Fruit fly (Drosophila melanogaster): ENCODE results near the gene Desat1.

Gene Desat1

DNA sequence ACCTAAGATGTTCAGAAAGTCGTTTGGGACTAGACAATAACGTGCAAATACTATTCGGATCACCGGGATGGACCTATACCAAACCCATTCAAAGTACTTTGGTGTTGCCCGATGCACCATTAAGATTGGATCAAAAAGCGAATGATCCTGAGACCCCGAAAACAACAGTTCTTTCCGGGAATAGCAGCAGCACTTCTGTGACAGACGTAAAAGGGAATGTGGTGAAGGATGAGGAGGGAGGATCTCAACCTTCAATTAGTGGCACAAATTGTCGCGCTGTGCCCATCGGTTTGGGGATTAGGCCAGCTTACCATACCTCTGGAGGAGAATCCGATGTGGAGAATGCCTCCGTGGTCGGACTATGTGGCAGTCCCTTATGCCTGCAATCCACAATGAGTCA lies 8.9 kb downstream of the Desat1 start:
- TF ChIP-seq Snoo (tag; optimal IDR thresholded peaks at IDR 0.05) (no peak), CG10348 (GFP tag; IDR thresholded peaks at IDR 0.05) (no peak), CG15710 (tag; optimal IDR thresholded peaks at IDR 0.05) (no peak), CG13204 (GFP tag; optimal IDR thresholded peaks at IDR 0.05) (no peak), rn (GFP tag; IDR thresholded peaks at IDR 0.05) (no peak), Pif1A (GFP tag; optimal IDR thresholded peaks at IDR 0.05) (no peak), gl (tag; optimal IDR thresholded peaks at IDR 0.05) (no peak), CG17806 (tag; optimal IDR thresholded peaks at IDR 0.05) (no peak), CG8159 (tag; optimal IDR thresholded peaks at IDR 0.05) (no peak)

DNA sequence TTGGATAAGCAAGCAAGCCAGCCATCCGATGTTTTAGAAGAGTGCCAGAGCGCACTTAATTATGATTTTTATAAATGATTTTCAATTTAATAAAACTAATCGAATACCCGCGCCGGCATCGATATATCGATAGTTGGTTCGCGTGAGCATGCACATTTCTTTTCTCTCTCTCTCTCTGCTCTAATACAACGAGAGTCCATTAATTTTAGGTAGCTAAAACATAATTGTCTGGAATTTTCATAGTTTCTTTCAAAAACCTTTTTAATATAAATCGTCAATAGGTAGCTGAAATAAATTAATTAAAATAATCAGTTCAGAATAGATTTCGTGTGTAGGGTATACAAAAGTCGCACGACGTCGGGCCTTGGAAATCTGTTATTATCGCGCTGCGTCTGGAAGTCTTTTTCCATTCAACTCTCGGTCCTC lies 9.5 kb downstream of the Desat1 start, which contains the start of gene CG18549:
TSS of gene CG18549 (plus strand) at position 408 of the 426 bp plus-strand sequence.
- TF ChIP-seq CG4496 (GFP tag; IDR thresholded peaks at IDR 0.05) (peak; percentile 100), Ets98B (GFP tag; IDR thresholded peaks at IDR 0.05) (peak; percentile 100), Pif1B (GFP tag; optimal IDR thresholded peaks at IDR 0.05) (peak; percentile 100), CG10348 (GFP tag; IDR thresholded peaks at IDR 0.05) (peak; percentile 99), CG17806 (tag; optimal IDR thresholded peaks at IDR 0.05) (peak; percentile 100), CG12605 (GFP tag; IDR thresholded peaks at IDR 0.05) (peak; percentile 100), CG9948 (tag; optimal IDR thresholded peaks at IDR 0.05) (peak; percentile 100), gl (tag; optimal IDR thresholded peaks at IDR 0.05) (peak; percentile 99), CG14655 (GFP tag; optimal IDR thresholded peaks at IDR 0.05) (peak; percentile 100), fd96Ca (GFP tag; IDR thresholded peaks at IDR 0.05) (peak; percentile 100), D1 (tag; optimal IDR thresholded peaks at IDR 0.05) (peak; percentile 100), rn (GFP tag; IDR thresholded peaks at IDR 0.05) (peak; percentile 100), CG8159 (tag; optimal IDR thresholded peaks at IDR 0.05) (peak; percentile 100), EcR (GFP tag; optimal IDR thresholded peaks at IDR 0.05) (peak; percentile 91), CG15710 (tag; optimal IDR thresholded peaks at IDR 0.05) (peak; percentile 100), CG13204 (GFP tag; optimal IDR thresholded peaks at IDR 0.05) (peak; percentile 99), Pif1A (GFP tag; optimal IDR thresholded peaks at IDR 0.05) (peak; percentile 100), CG32121 (GFP tag; IDR thresholded peaks at IDR 0.05) (peak; percentile 100), Snoo (tag; optimal IDR thresholded peaks at IDR 0.05) (peak; percentile 100), CG34367 (tag; optimal IDR thresholded peaks at IDR 0.05) (peak; percentile 100), CG8301 (tag; optimal IDR thresholded peaks at IDR 0.05) (peak; percentile 100)

DNA sequence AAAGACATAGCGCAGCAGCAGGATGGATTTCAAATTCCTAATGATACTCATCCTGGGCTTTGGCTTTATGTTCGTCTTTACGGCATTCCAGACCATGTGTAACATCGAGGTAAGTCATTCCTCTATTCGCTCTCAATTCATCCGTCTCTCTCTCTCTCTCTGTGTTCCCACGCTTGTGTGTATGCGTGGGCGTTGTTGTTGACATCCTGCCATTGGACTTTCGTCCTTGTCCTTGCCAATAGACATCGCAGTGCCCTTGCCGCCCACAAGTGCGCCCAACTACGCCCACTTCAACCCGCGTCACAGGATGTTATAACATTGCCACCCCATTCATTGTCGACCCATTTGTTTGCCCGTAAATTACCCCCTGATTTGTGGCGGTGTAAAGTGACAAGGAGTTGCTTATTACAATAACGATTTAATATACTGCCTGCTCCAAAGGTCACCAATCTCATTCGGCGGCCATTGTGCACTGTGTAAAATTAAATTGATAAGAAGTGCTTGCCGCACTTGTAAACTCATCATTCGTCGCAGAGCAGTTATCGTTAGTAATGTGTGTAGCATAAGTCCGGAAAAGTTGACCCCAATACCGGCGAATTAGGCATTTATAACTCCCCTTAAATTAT lies 10.3 kb downstream of the Desat1 start:
- peak; percentile 24; the same call in 1 of the 3 replicates for TF ChIP-seq fd96Ca (GFP tag; IDR thresholded peaks at IDR 0.05)
- peak; percentile 52 for TF ChIP-seq CG13204 (GFP tag; optimal IDR thresholded peaks at IDR 0.05)
- no peak for TF ChIP-seq Snoo (tag; optimal IDR thresholded peaks at IDR 0.05)
- no peak for TF ChIP-seq CG14655 (GFP tag; optimal IDR thresholded peaks at IDR 0.05)
- TF ChIP-seq CG8159 (tag; optimal IDR thresholded peaks at IDR 0.05) = peak; percentile 18
- peak; percentile 5 for TF ChIP-seq CG9948 (tag; optimal IDR thresholded peaks at IDR 0.05)
- peak; percentile 34 for TF ChIP-seq EcR (GFP tag; optimal IDR thresholded peaks at IDR 0.05)
- peak; percentile 51 for TF ChIP-seq gl (tag; optimal IDR thresholded peaks at IDR 0.05)
- peak; percentile 5 for TF ChIP-seq Pif1A (GFP tag; optimal IDR thresholded peaks at IDR 0.05)
- peak; percentile 43 for TF ChIP-seq CG32121 (GFP tag; IDR thresholded peaks at IDR 0.05)

DNA sequence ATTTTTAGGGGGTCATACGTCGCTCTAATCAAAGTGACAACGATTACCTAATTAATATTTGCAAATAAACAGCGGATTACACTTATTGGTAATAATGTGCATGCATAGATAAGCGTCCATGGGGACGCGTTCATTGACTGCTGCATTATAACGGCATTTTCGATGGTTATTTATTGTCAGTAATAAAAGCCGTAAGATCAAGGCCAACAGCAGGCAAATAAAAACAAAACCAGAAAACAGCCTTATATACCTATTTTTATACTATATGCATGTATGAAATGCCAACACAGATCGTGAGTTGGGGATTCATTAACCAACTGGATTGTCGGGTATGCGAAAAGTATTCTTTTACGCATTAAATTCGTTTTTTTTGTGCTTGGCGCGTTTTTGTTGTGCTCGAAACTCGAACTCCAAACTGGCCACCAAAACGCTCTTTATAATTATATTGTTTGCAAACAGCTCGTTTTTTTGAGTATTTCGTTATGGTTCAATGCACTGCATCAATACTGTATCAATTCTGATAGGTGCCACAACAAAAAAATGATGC lies 11.4 kb downstream of the Desat1 start:
- TF ChIP-seq EcR (GFP tag; optimal IDR thresholded peaks at IDR 0.05) = peak; percentile 91
- TF ChIP-seq Ets98B (GFP tag; IDR thresholded peaks at IDR 0.05) = no peak

DNA sequence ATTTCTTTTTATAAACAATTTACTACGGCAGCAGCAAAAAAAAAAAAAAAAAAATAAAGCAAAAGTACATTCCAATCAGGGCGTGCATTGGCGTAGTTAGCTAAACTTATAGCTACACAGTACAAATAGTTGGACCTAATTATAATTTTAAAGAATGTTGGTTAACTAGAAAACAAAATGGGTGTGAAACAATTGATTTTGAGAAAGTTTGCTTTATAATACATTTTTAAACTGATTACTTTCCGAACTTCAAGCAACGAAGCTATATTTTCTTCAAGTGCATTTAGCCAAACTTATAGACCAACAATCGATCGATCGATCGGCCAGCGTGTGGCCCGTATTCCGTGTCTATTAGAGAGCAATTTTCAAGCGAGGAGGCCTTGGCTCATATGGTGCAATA lies 12.0 kb downstream of the Desat1 start:
- peak; percentile 29 for TF ChIP-seq Ets98B (GFP tag; IDR thresholded peaks at IDR 0.05)
- no peak for TF ChIP-seq Pif1A (GFP tag; optimal IDR thresholded peaks at IDR 0.05)
- no peak for TF ChIP-seq Snoo (tag; optimal IDR thresholded peaks at IDR 0.05)
- TF ChIP-seq CG8301 (tag; optimal IDR thresholded peaks at IDR 0.05) = peak; percentile 20
- TF ChIP-seq CG34367 (tag; optimal IDR thresholded peaks at IDR 0.05) = peak; percentile 15
- TF ChIP-seq gl (tag; optimal IDR thresholded peaks at IDR 0.05) = no peak
- peak; percentile 22; the same call in 1 of the 2 replicates for TF ChIP-seq CG32121 (GFP tag; IDR thresholded peaks at IDR 0.05)
- peak; percentile 32 for TF ChIP-seq CG8159 (tag; optimal IDR thresholded peaks at IDR 0.05)
- peak; percentile 27 for TF ChIP-seq CG17806 (tag; optimal IDR thresholded peaks at IDR 0.05)
- TF ChIP-seq CG12605 (GFP tag; IDR thresholded peaks at IDR 0.05) = 0 out of 2 replicates have a peak, but pooled peaks have one; percentile 35
- 0 out of 2 replicates have a peak, but pooled peaks have one; percentile 11 for TF ChIP-seq CG10348 (GFP tag; IDR thresholded peaks at IDR 0.05)
- TF ChIP-seq CG9948 (tag; optimal IDR thresholded peaks at IDR 0.05) = peak; percentile 22
- no peak for TF ChIP-seq fd96Ca (GFP tag; IDR thresholded peaks at IDR 0.05)
- peak; percentile 21 for TF ChIP-seq CG15710 (tag; optimal IDR thresholded peaks at IDR 0.05)
- 0 out of 3 replicates have a peak, but pooled peaks have one; percentile 49 for TF ChIP-seq CG4496 (GFP tag; IDR thresholded peaks at IDR 0.05)

DNA sequence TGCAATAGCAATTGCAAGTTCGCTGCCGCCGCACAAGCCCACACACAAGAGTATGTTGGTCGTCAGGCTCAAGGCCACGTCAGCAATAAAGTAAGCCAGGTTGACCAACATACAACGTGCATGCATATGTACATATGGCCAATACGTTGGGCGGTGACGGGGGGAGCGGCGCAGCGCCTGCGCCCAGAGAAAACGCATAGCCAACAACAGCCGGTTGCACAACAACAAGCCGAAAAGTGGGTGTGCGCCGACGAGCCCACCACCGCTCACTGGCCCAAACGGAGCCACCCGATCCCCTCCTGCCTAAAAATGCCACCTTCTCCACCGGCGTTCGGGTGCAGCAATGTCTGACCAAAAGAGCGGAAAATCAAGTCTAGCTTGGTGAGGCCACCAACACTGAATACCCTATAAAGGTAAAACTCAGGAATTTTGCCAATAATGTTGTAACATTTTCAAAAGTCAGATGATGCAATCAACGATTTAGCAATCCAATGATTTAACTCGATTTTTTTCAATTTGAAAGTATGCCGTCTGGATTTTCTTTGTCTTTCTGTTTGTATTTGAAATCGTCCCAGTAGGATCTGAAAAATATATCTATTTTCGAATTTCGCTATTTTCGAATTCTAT lies 12.6 kb downstream of the Desat1 start, which contains the start of gene CG5509:
TSS of gene CG5509 (plus strand) at position 577 of the 627 bp plus-strand sequence.
- TF ChIP-seq Pif1B (GFP tag; optimal IDR thresholded peaks at IDR 0.05) (no peak), CG17806 (tag; optimal IDR thresholded peaks at IDR 0.05) (no peak), Ets98B (GFP tag; IDR thresholded peaks at IDR 0.05) (peak; percentile 43), CG12605 (GFP tag; IDR thresholded peaks at IDR 0.05) (no peak), CG13204 (GFP tag; optimal IDR thresholded peaks at IDR 0.05) (peak; percentile 92), CG32121 (GFP tag; IDR thresholded peaks at IDR 0.05) (no peak), CG8159 (tag; optimal IDR thresholded peaks at IDR 0.05) (no peak), CG15710 (tag; optimal IDR thresholded peaks at IDR 0.05) (no peak), CG9948 (tag; optimal IDR thresholded peaks at IDR 0.05) (no peak), Pif1A (GFP tag; optimal IDR thresholded peaks at IDR 0.05) (no peak), D1 (tag; optimal IDR thresholded peaks at IDR 0.05) (no peak), EcR (GFP tag; optimal IDR thresholded peaks at IDR 0.05) (peak; percentile 63), CG8301 (tag; optimal IDR thresholded peaks at IDR 0.05) (no peak), CG14655 (GFP tag; optimal IDR thresholded peaks at IDR 0.05) (no peak), fd96Ca (GFP tag; IDR thresholded peaks at IDR 0.05) (no peak), gl (tag; optimal IDR thresholded peaks at IDR 0.05) (no peak), CG34367 (tag; optimal IDR thresholded peaks at IDR 0.05) (no peak), Snoo (tag; optimal IDR thresholded peaks at IDR 0.05) (no peak), CG4496 (GFP tag; IDR thresholded peaks at IDR 0.05) (0 out of 3 replicates have a peak, but pooled peaks have one; percentile 22), CG10348 (GFP tag; IDR thresholded peaks at IDR 0.05) (0 out of 2 replicates have a peak, but pooled peaks have one; percentile 9), rn (GFP tag; IDR thresholded peaks at IDR 0.05) (no peak)
